Worm (Caenorhabditis elegans) whole organism, L4/young adult: Measurements from ENCODE around the gene B0462.4.

Experiments used
- W03F9.2 ChIP-seq: fragments of 150-350 bp; optimal IDR thresholded peaks from 2 replicates; lab custom pipeline; 2014; ENCODE audit warnings: missing biosample characterization, missing genetic modification characterization
- dao-5 ChIP-seq: sonication (generic microtip); optimal IDR thresholded peaks from 2 replicates; lab custom pipeline; 2016; ENCODE audit warnings: missing genotype, missing genetic modification characterization, moderate library complexity, missing compliant biosample characterization
- him-1 ChIP-seq: sonication (generic microtip); optimal IDR thresholded peaks from 2 replicates; lab custom pipeline; 2016; ENCODE audit warnings: missing genotype, missing genetic modification reagents, missing genetic modification characterization, missing compliant biosample characterization

DNA sequence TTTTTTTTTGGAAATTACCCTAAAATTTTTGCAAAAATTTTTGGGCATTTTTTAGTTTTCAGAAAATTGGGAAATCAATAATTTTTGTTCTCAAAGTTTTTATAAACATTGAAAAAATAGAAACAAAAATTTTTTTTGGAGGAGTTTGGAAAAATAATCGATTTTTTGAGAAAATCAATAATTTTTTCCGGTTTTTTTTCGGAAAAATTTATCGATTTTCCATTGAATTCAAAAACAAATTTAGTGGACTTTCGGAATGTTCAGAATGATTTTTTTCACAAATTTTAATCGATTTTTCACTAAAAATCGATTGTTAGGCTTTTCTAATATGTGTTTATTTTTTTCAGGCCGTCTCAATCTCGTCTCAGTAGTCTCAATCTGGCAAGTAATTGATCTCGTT lies 6.7 kb upstream of the B0462.4 start:
- no peak for TF ChIP-seq him-1 (tag; lab: Kevin White, UChicago)
- no peak for TF ChIP-seq W03F9.2 (tag; lab: Kevin White, UChicago)
- no peak for TF ChIP-seq dao-5 (tag; lab: Kevin White, UChicago)
